Fruit fly (Drosophila melanogaster): Measurements from ENCODE around the gene DPCoAC.

DPCoAC gene

DNA sequence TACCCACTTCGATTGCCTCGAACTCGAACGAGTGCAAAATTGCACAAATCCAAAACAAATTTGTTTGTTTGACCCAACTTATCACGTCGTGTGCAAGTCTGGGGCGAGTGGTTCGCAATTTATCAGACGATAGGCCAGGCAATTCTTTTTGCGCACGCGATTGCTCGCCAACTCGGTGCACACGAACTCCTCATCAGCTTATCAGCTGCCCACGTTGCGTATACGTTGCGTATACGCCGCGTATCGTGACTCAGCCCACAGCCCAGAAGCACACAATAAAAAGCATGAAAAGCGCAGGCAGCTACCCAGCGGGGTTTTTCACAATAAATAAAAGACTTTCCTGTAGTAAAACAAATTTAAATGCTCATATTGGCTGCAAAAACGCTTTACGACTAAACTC lies 53.8 kb downstream of the DPCoAC start, which contains the start of gene MtnB:
Gene MtnB, minus strand, starts transcription at position 101 of the 400 bp plus-strand sequence.
- TF ChIP-seq ovo (GFP tag; optimal IDR thresholded peaks at IDR 0.05) (no peak), kay (GFP tag; ENCODE audit: borderline replicate concordance) (peak; percentile 59)
